Fruit fly (Drosophila melanogaster): ENCODE data around the gene ND-20L.
A peak's percentile ranks its signal among the peaks of the same experiment; 100 is the strongest.

ND-20L gene

DNA sequence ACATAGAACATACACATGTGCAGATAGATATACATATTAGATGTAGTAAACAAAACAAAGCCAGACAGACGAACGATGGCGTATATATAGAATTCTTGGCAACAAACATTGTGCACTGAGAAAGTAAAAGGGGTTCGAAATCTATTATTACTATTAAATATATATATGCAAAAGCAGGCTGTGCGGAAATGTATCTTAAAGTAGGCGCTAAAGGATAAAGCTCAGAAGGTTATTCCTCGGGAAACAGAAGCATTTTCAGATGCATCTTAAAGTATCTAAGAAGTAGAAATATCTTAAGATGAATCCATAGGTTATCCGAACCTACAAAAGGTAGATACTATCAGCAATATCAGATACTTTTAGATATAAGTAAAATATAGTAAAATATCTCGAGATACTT, 19.7 kb upstream of the ND-20L start (continued):
- TF ChIP-seq Rfx (GFP tag; IDR thresholded peaks at IDR 0.05) (no peak), Dbx (GFP tag; IDR thresholded peaks at IDR 0.05) (no peak), CG4707 (GFP tag; optimal IDR thresholded peaks at IDR 0.05) (no peak), lab (GFP tag; optimal IDR thresholded peaks at IDR 0.05) (no peak), crol (GFP tag; IDR thresholded peaks at IDR 0.05) (no peak), CG17361 (GFP tag; IDR thresholded peaks at IDR 0.05) (peak; percentile 47; the same call in 1 of the 3 replicates), zfh2 (GFP tag; optimal IDR thresholded peaks at IDR 0.05) (no peak), CG34422 (GFP tag; IDR thresholded peaks at IDR 0.05) (no peak), Dll (GFP tag; IDR thresholded peaks at IDR 0.05; ENCODE audit: partially characterized antibody) (no peak), CG4617 (GFP tag; optimal IDR thresholded peaks at IDR 0.05; ENCODE audit: borderline replicate concordance) (no peak), fd96Cb (tag; optimal IDR thresholded peaks at IDR 0.05) (no peak), Xrp1 (GFP tag; IDR thresholded peaks at IDR 0.05) (peak; percentile 38; the same call in 1 of the 2 replicates), zf30C (GFP tag; optimal IDR thresholded peaks at IDR 0.05) (peak; percentile 19), CG12391 (tag; optimal IDR thresholded peaks at IDR 0.05) (peak; percentile 1), sd (tag; optimal IDR thresholded peaks at IDR 0.05) (no peak), CG15514 (GFP tag; optimal IDR thresholded peaks at IDR 0.05) (no peak), bsh (GFP tag; optimal IDR thresholded peaks at IDR 0.05) (peak in 1 of 2 experiments; percentile 14), HHEX (GFP tag; optimal IDR thresholded peaks at IDR 0.05) (no peak), az2 (GFP tag; optimal IDR thresholded peaks at IDR 0.05) (peak; percentile 7), CG32767 (GFP tag; IDR thresholded peaks at IDR 0.05) (no peak), cwo (GFP tag; optimal IDR thresholded peaks at IDR 0.05) (no peak), Dref (GFP tag; IDR thresholded peaks at IDR 0.05) (no peak), sens-2 (GFP tag; IDR thresholded peaks at IDR 0.05) (no peak), trem (tag; optimal IDR thresholded peaks at IDR 0.05) (no peak), pzg (GFP tag; optimal IDR thresholded peaks at IDR 0.05) (no peak), Vsx1 (GFP tag; optimal IDR thresholded peaks at IDR 0.05) (no peak), CG6765 (GFP tag; optimal IDR thresholded peaks at IDR 0.05) (no peak), CG34224 (GFP tag; IDR thresholded peaks at IDR 0.05; ENCODE audit: partially characterized antibody) (no peak), CkIIα-i1 (GFP tag; IDR thresholded peaks at IDR 0.05) (no peak), CG4424 (GFP tag; optimal IDR thresholded peaks at IDR 0.05) (peak; percentile 12), CG43689 (GFP tag; IDR thresholded peaks at IDR 0.05) (no peak), Ptx1 (GFP tag; IDR thresholded peaks at IDR 0.05) (no peak), Trl (optimal IDR thresholded peaks at IDR 0.05) (no peak), Trl (GFP tag; optimal IDR thresholded peaks at IDR 0.05) (no peak), D19B (GFP tag; optimal IDR thresholded peaks at IDR 0.05) (peak; percentile 33), zen2 (GFP tag; IDR thresholded peaks at IDR 0.05; ENCODE audit: partially characterized antibody) (no peak), sna (GFP tag; IDR thresholded peaks at IDR 0.05; ENCODE audit: partially characterized antibody) (no peak), NFAT (GFP tag; IDR thresholded peaks at IDR 0.05) (no peak), CG7928 (GFP tag; optimal IDR thresholded peaks at IDR 0.05) (no peak), H2.0 (GFP tag; IDR thresholded peaks at IDR 0.05) (no peak), Fer3 (tag; optimal IDR thresholded peaks at IDR 0.05) (no peak), Ravus (GFP tag; IDR thresholded peaks at IDR 0.05) (no peak), CG4328 (GFP tag; optimal IDR thresholded peaks at IDR 0.05) (no peak), Dip2 (GFP tag; IDR thresholded peaks at IDR 0.05) (no peak), usp (GFP tag; optimal IDR thresholded peaks at IDR 0.05) (no peak), Ada2b (GFP tag; IDR thresholded peaks at IDR 0.05) (no peak), Lpt (GFP tag; optimal IDR thresholded peaks at IDR 0.05) (no peak), pfk (GFP tag; optimal IDR thresholded peaks at IDR 0.05) (no peak), Hr3 (GFP tag; optimal IDR thresholded peaks at IDR 0.05) (no peak), CG13775 (GFP tag; optimal IDR thresholded peaks at IDR 0.05) (no peak), danr (GFP tag; IDR thresholded peaks at IDR 0.05) (no peak)
